Fruit fly (Drosophila melanogaster): ENCODE data around the gene nAChRbeta3.

nAChRbeta3 gene

dm6 chr2L:520331-521000, 24.5 kb upstream of the nAChRbeta3 start (continued):
- TF ChIP-seq BtbVII (GFP tag; optimal IDR thresholded peaks at IDR 0.05) (peak; percentile 54), esg (GFP tag; conservative IDR thresholded peaks at IDR 0.05) (peak; percentile 79), ase (GFP tag; IDR thresholded peaks at IDR 0.05) (peak; percentile 88), odd (GFP tag; optimal IDR thresholded peaks at IDR 0.05) (peak; percentile 66), CG7556 (GFP tag; optimal IDR thresholded peaks at IDR 0.05) (peak; percentile 87), yki (optimal IDR thresholded peaks at IDR 0.05) (no peak), fru (optimal IDR thresholded peaks at IDR 0.05) (no peak), Tbp (GFP tag; optimal IDR thresholded peaks at IDR 0.05) (no peak), ftz-f1 (GFP tag; optimal IDR thresholded peaks at IDR 0.05) (no peak), ci (GFP tag; IDR thresholded peaks at IDR 0.05) (peak; percentile 94), amos (GFP tag; IDR thresholded peaks at IDR 0.05; ENCODE audit: partially characterized antibody) (no peak), CG18011 (GFP tag; optimal IDR thresholded peaks at IDR 0.05) (peak; percentile 45), Hmx (GFP tag; optimal IDR thresholded peaks at IDR 0.05) (no peak), CG32767 (GFP tag; IDR thresholded peaks at IDR 0.05) (peak; percentile 80), en (GFP tag; optimal IDR thresholded peaks at IDR 0.05) (peak; percentile 88), CG10274 (GFP tag; optimal IDR thresholded peaks at IDR 0.05) (peak; percentile 27), CG3281 (GFP tag; optimal IDR thresholded peaks at IDR 0.05) (peak; percentile 25), Hey (tag; optimal IDR thresholded peaks at IDR 0.05) (no peak), CG12219 (GFP tag; optimal IDR thresholded peaks at IDR 0.05) (peak; percentile 90), mam (GFP tag; optimal IDR thresholded peaks at IDR 0.05) (peak; percentile 70), Ptx1 (GFP tag; IDR thresholded peaks at IDR 0.05) (peak; percentile 88), lov (optimal IDR thresholded peaks at IDR 0.05) (no peak), lov (GFP tag; IDR thresholded peaks at IDR 0.05) (peak; percentile 74; the same call in 2 of the 3 replicates), Sry-δ (GFP tag; optimal IDR thresholded peaks at IDR 0.05) (peak; percentile 49), chinmo (GFP tag; IDR thresholded peaks at IDR 0.05; ENCODE audit: partially characterized antibody) (peak; percentile 70; the same call in 1 of the 4 replicates), al (GFP tag; IDR thresholded peaks at IDR 0.05) (no peak)

- TF ChIP-seq cg (GFP tag; optimal IDR thresholded peaks at IDR 0.05) (peak; percentile 65), CG3838 (GFP tag; optimal IDR thresholded peaks at IDR 0.05) (no peak), eyg (GFP tag; optimal IDR thresholded peaks at IDR 0.05) (no peak), pros (GFP tag; optimal IDR thresholded peaks at IDR 0.05) (peak; percentile 41), CG10366 (GFP tag; IDR thresholded peaks at IDR 0.05) (no peak), en (GFP tag; optimal IDR thresholded peaks at IDR 0.05) (no peak), CG7745 (tag; optimal IDR thresholded peaks at IDR 0.05) (peak; percentile 59), chm (GFP tag; IDR thresholded peaks at IDR 0.05) (no peak), CG1024 (GFP tag; IDR thresholded peaks at IDR 0.05) (no peak), slou (GFP tag; optimal IDR thresholded peaks at IDR 0.05) (no peak), fu2 (GFP tag; optimal IDR thresholded peaks at IDR 0.05) (no peak), CG10431 (GFP tag; optimal IDR thresholded peaks at IDR 0.05) (no peak), sr (GFP tag; IDR thresholded peaks at IDR 0.05) (0 out of 3 replicates have a peak, but pooled peaks have one; percentile 5), knrl (GFP tag; IDR thresholded peaks at IDR 0.05; ENCODE audit: partially characterized antibody) (0 out of 3 replicates have a peak, but pooled peaks have one; percentile 16), CG17612 (GFP tag; IDR thresholded peaks at IDR 0.05) (no peak), CG3726 (GFP tag; IDR thresholded peaks at IDR 0.05) (no peak), her (GFP tag; optimal IDR thresholded peaks at IDR 0.05) (no peak), vnd (GFP tag; IDR thresholded peaks at IDR 0.05; ENCODE audit: partially characterized antibody) (no peak), br (optimal IDR thresholded peaks at IDR 0.05) (no peak), CG1603 (tag; optimal IDR thresholded peaks at IDR 0.05) (peak; percentile 13), CG7271 (tag; optimal IDR thresholded peaks at IDR 0.05) (no peak), CG15514 (GFP tag; optimal IDR thresholded peaks at IDR 0.05) (no peak), Nf-YC (tag; optimal IDR thresholded peaks at IDR 0.05) (peak; percentile 51), CG6254 (GFP tag; optimal IDR thresholded peaks at IDR 0.05) (no peak), CG12155 (GFP tag; optimal IDR thresholded peaks at IDR 0.05) (no peak)
These were observed 23.7 kb upstream of the nAChRbeta3 start for dm6 chr2L:521001-521827.

Data from whole organism, embryonic.